Worm (Caenorhabditis elegans) whole organism, early embryonic: ENCODE results near the gene ZK637.14.

Source experiments
- B0310.2 ChIP-seq: sonication (generic microtip); optimal IDR thresholded peaks from 2 replicates; lab custom pipeline; 2016; ENCODE audit warnings: mild to moderate bottlenecking, missing genetic modification characterization, missing compliant biosample characterization
- F13C5.2 ChIP-seq: sonication (generic microtip); optimal IDR thresholded peaks from 2 replicates; lab custom pipeline; 2017; ENCODE audit warnings: mild to moderate bottlenecking, missing genetic modification characterization, inconsistent platforms, missing compliant biosample characterization
- aly-1 ChIP-seq: sonication (generic microtip); optimal IDR thresholded peaks from 2 replicates; lab custom pipeline; 2016; ENCODE audit warnings: missing genetic modification characterization, missing compliant biosample characterization
- ama-1 ChIP-seq: fragments of 150-350 bp; optimal IDR thresholded peaks from 2 replicates; lab custom pipeline; 2014
- ceh-13 ChIP-seq: fragments of 200-800 bp; sonication (Bioruptor generic); optimal IDR thresholded peaks from 2 replicates; lab custom pipeline; 2018; ENCODE audit warnings: mild to moderate bottlenecking, missing genetic modification characterization, missing compliant biosample characterization
- ceh-36 ChIP-seq: sonication (generic microtip); optimal IDR thresholded peaks from 2 replicates; lab custom pipeline; 2016; ENCODE audit warnings: missing genetic modification characterization, inconsistent platforms, missing compliant biosample characterization
- ets-7 ChIP-seq: sonication (generic microtip); optimal IDR thresholded peaks from 2 replicates; lab custom pipeline; 2016; ENCODE audit warnings: missing genotype, missing genetic modification characterization, missing compliant biosample characterization
- flt-1 ChIP-seq: fragments of 200-800 bp; sonication (Bioruptor generic); IDR thresholded peaks from 2 replicates; pipeline ENCODE4 v1.3.6; 2022; ENCODE audit warnings: missing genetic modification characterization, missing compliant biosample characterization
- hmbx-1 ChIP-seq: sonication (generic microtip); optimal IDR thresholded peaks from 2 replicates; lab custom pipeline; 2016; ENCODE audit warnings: mild to moderate bottlenecking, missing genetic modification characterization, missing compliant biosample characterization
- hmg-4 ChIP-seq: fragments of 200-800 bp; sonication (Bioruptor generic); optimal IDR thresholded peaks from 2 replicates; lab custom pipeline; 2018; ENCODE audit warnings: mild to moderate bottlenecking, missing genetic modification characterization, missing compliant biosample characterization
- hnd-1 ChIP-seq: sonication (generic microtip); optimal IDR thresholded peaks from 2 replicates; lab custom pipeline; 2016; ENCODE audit warnings: missing genetic modification characterization, missing compliant biosample characterization
- pes-1 ChIP-seq: fragments of 200-800 bp; sonication (Bioruptor generic); IDR thresholded peaks from 2 replicates; pipeline ENCODE4 v1.3.6; 2022; ENCODE audit warnings: missing genetic modification reagents, missing genetic modification characterization, missing compliant biosample characterization
- scrt-1 ChIP-seq: fragments of 200-800 bp; sonication (Bioruptor generic); IDR thresholded peaks from 2 replicates; pipeline ENCODE4 v1.3.6; 2022; ENCODE audit warnings: missing genetic modification characterization, missing compliant biosample characterization
- sea-1 ChIP-seq: fragments of 200-800 bp; sonication (Bioruptor generic); conservative IDR thresholded peaks from 2 replicates; pipeline ENCODE4 v1.3.6; 2022; ENCODE audit warnings: missing genetic modification characterization, missing compliant biosample characterization
- tbx-11 ChIP-seq: fragments of 200-800 bp; sonication (Bioruptor generic); IDR thresholded peaks from 2 replicates; pipeline ENCODE4 v1.3.6; 2022; ENCODE audit warnings: missing genetic modification characterization, missing compliant biosample characterization
- tbx-37 ChIP-seq: fragments of 200-800 bp; sonication (Bioruptor generic); conservative IDR thresholded peaks from 2 replicates; pipeline ENCODE4 v1.3.6; 2022; ENCODE audit warnings: missing genetic modification reagents, missing genetic modification characterization, missing compliant biosample characterization
- tra-4 ChIP-seq: sonication (generic microtip); optimal IDR thresholded peaks from 2 replicates; lab custom pipeline; 2017; ENCODE audit warnings: missing genetic modification characterization, missing compliant biosample characterization

Gene ZK637.14

ce11 chrIII:8866983-8867842 lies 21.7 kb downstream of the ZK637.14 start:
- TF ChIP-seq F13C5.2 (no peak), ceh-13 (GFP tag; lab: Kevin White, UChicago) (no peak)

ce11 chrIII:8866038-8866437 lies 22.9 kb downstream of the ZK637.14 start:
- TF ChIP-seq ama-1 (no peak), ceh-36 (tag; lab: Kevin White, UChicago) (no peak), ets-7 (no peak), B0310.2 (tag; lab: Kevin White, UChicago) (no peak), aly-1 (no peak), tbx-37 (GFP tag; lab: Robert Waterston, UW) (no peak), hmbx-1 (no peak), sea-1 (GFP tag; lab: Robert Waterston, UW) (no peak), tra-4 (tag; lab: Kevin White, UChicago) (no peak), hnd-1 (tag; lab: Kevin White, UChicago) (no peak), hmg-4 (no peak)

ce11 chrIII:8865294-8865766 lies 23.6 kb downstream of the ZK637.14 start:
- TF ChIP-seq tbx-11 (GFP tag; lab: Robert Waterston, UW) (0 out of 2 replicates have a peak, but pooled peaks have one; percentile 21), ama-1 (peak; percentile 81), tbx-37 (GFP tag; lab: Robert Waterston, UW) (no peak), hmbx-1 (no peak), flt-1 (GFP tag; lab: Robert Waterston, UW) (no peak), hmg-4 (peak; percentile 77), pes-1 (GFP tag; lab: Robert Waterston, UW) (no peak; the same call in 1 of the 2 replicates), ceh-36 (tag; lab: Kevin White, UChicago) (no peak), aly-1 (peak; percentile 68), ceh-13 (GFP tag; lab: Kevin White, UChicago) (no peak), B0310.2 (tag; lab: Kevin White, UChicago) (peak; percentile 57), scrt-1 (GFP tag; lab: Robert Waterston, UW) (0 out of 2 replicates have a peak, but pooled peaks have one; percentile 54), hnd-1 (tag; lab: Kevin White, UChicago) (no peak), F13C5.2 (no peak), ets-7 (no peak), sea-1 (GFP tag; lab: Robert Waterston, UW) (peak; percentile 34; the same call in 1 of the 2 replicates), tra-4 (tag; lab: Kevin White, UChicago) (no peak)

ce11 chrIII:8858482-8858881 lies 30.5 kb downstream of the ZK637.14 start:
- TF ChIP-seq B0310.2 (tag; lab: Kevin White, UChicago) = no peak
- no peak for TF ChIP-seq pes-1 (GFP tag; lab: Robert Waterston, UW)
- no peak for TF ChIP-seq ceh-13 (GFP tag; lab: Kevin White, UChicago)
- no peak for TF ChIP-seq flt-1 (GFP tag; lab: Robert Waterston, UW)
- no peak for TF ChIP-seq F13C5.2
- no peak for TF ChIP-seq tbx-11 (GFP tag; lab: Robert Waterston, UW)
- TF ChIP-seq ama-1 = no peak
- no peak for TF ChIP-seq hmg-4
- no peak for TF ChIP-seq tbx-37 (GFP tag; lab: Robert Waterston, UW)
- TF ChIP-seq tra-4 (tag; lab: Kevin White, UChicago) = no peak
- no peak for TF ChIP-seq ets-7
- no peak for TF ChIP-seq hmbx-1
- TF ChIP-seq sea-1 (GFP tag; lab: Robert Waterston, UW) = no peak

- no peak for TF ChIP-seq ets-7
- no peak for TF ChIP-seq ceh-13 (GFP tag; lab: Kevin White, UChicago)
Measured at ce11 chrIII:8851961-8852360, 37.0 kb downstream of the ZK637.14 start, which contains the start of gene plg-1. TSS of gene plg-1 (plus strand) at chrIII:8852261.

ce11 chrIII:8850482-8851047 lies 38.4 kb downstream of the ZK637.14 start, which contains the start of gene F44E2.9:
TSS of gene F44E2.9 (minus strand) at chrIII:8850532.
- TF ChIP-seq sea-1 (GFP tag; lab: Robert Waterston, UW) (no peak), tbx-37 (GFP tag; lab: Robert Waterston, UW) (peak; percentile 61)

ce11 chrIII:8849507-8849906 lies 39.4 kb downstream of the ZK637.14 start, which contains the start of gene F44E2.8:
TSS of gene F44E2.8 (minus strand) at chrIII:8849877.
- TF ChIP-seq tbx-11 (GFP tag; lab: Robert Waterston, UW) (no peak), ceh-36 (tag; lab: Kevin White, UChicago) (no peak)

- TF ChIP-seq hmbx-1 (no peak), ets-7 (no peak), F13C5.2 (no peak), hmg-4 (no peak), tra-4 (tag; lab: Kevin White, UChicago) (no peak), pes-1 (GFP tag; lab: Robert Waterston, UW) (no peak), scrt-1 (GFP tag; lab: Robert Waterston, UW) (no peak), B0310.2 (tag; lab: Kevin White, UChicago) (no peak), ceh-36 (tag; lab: Kevin White, UChicago) (no peak), tbx-37 (GFP tag; lab: Robert Waterston, UW) (no peak), flt-1 (GFP tag; lab: Robert Waterston, UW) (no peak), ceh-13 (GFP tag; lab: Kevin White, UChicago) (no peak), aly-1 (no peak), tbx-11 (GFP tag; lab: Robert Waterston, UW) (no peak)
Measured at ce11 chrIII:8848372-8848771, 40.6 kb downstream of the ZK637.14 start, which contains the start of gene F44E2.7. TSS of gene F44E2.7 (minus strand) at chrIII:8848472.
